Fruit fly (Drosophila melanogaster): ENCODE results near the gene AdipoR.

AdipoR gene

DNA sequence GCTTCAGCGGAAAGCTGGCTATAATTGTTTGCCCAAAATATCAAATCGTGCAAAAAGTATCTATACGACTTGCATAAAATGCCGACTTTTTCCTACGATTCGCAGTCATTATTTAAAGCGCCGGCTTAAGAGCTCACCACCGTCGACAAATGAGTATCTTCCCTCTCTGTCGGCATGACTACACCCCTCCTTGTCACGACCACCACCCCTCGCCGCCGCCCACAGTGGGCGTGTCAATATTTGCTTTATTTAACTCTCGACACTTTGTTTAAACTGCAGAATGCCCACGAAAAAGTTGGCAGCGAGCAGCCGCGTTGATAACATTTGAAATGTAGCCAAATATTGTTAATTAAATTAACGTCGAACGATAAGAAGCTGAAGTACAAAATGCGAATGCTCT, 29.4 kb downstream of the AdipoR start:
- TF ChIP-seq Eip74EF (GFP tag; optimal IDR thresholded peaks at IDR 0.05) (no peak), CG42726 (GFP tag; IDR thresholded peaks at IDR 0.05; ENCODE audit: partially characterized antibody) (no peak), ac (GFP tag; optimal IDR thresholded peaks at IDR 0.05) (no peak), dysf (GFP tag; IDR thresholded peaks at IDR 0.05) (no peak), CG7963 (GFP tag; IDR thresholded peaks at IDR 0.05; ENCODE audit: partially characterized antibody) (no peak), chif (GFP tag; optimal IDR thresholded peaks at IDR 0.05) (no peak), schlank (tag; optimal IDR thresholded peaks at IDR 0.05) (peak; percentile 57), mld (GFP tag; IDR thresholded peaks at IDR 0.05; ENCODE audit: partially characterized antibody) (no peak), fd96Cb (tag; optimal IDR thresholded peaks at IDR 0.05) (no peak), CG2889 (GFP tag; IDR thresholded peaks at IDR 0.05) (no peak), CG33213 (GFP tag; optimal IDR thresholded peaks at IDR 0.05) (no peak), Gug (GFP tag; IDR thresholded peaks at IDR 0.05) (no peak), CG34224 (GFP tag; IDR thresholded peaks at IDR 0.05; ENCODE audit: partially characterized antibody) (no peak), CG7745 (tag; optimal IDR thresholded peaks at IDR 0.05) (no peak), lab (GFP tag; optimal IDR thresholded peaks at IDR 0.05) (peak; percentile 80), GATAe (GFP tag; conservative IDR thresholded peaks at IDR 0.05) (no peak), shn (GFP tag; optimal IDR thresholded peaks at IDR 0.05) (no peak), Nf-YC (tag; optimal IDR thresholded peaks at IDR 0.05) (no peak), HLH3B (GFP tag; IDR thresholded peaks at IDR 0.05) (no peak), MBD-R2 (GFP tag; IDR thresholded peaks at IDR 0.05) (no peak), BEAF-32 (GFP tag; optimal IDR thresholded peaks at IDR 0.05) (no peak), stc (GFP tag; IDR thresholded peaks at IDR 0.05) (no peak), pho (GFP tag; optimal IDR thresholded peaks at IDR 0.05) (no peak), CG6765 (GFP tag; optimal IDR thresholded peaks at IDR 0.05) (peak; percentile 46), CG7556 (GFP tag; optimal IDR thresholded peaks at IDR 0.05) (no peak), CG7987 (GFP tag; optimal IDR thresholded peaks at IDR 0.05) (no peak), Side (GFP tag; optimal IDR thresholded peaks at IDR 0.05) (no peak), CG3726 (GFP tag; IDR thresholded peaks at IDR 0.05) (no peak), NC2β (GFP tag; optimal IDR thresholded peaks at IDR 0.05) (no peak), nerfin-1 (tag; optimal IDR thresholded peaks at IDR 0.05) (no peak), CG10147 (GFP tag; optimal IDR thresholded peaks at IDR 0.05) (no peak), Scr (GFP tag; IDR thresholded peaks at IDR 0.05; ENCODE audit: partially characterized antibody) (no peak), CG15269 (tag; optimal IDR thresholded peaks at IDR 0.05) (no peak), Ada2b (GFP tag; IDR thresholded peaks at IDR 0.05) (no peak), CG2129 (GFP tag; IDR thresholded peaks at IDR 0.05; ENCODE audit: partially characterized antibody) (no peak), CG12071 (GFP tag; optimal IDR thresholded peaks at IDR 0.05) (peak; percentile 17), CG15479 (GFP tag; optimal IDR thresholded peaks at IDR 0.05) (no peak), cato (GFP tag; optimal IDR thresholded peaks at IDR 0.05; ENCODE audit: borderline replicate concordance) (no peak), CG14050 (GFP tag; IDR thresholded peaks at IDR 0.05) (no peak), CG8281 (tag; optimal IDR thresholded peaks at IDR 0.05) (no peak), CG10565 (GFP tag; optimal IDR thresholded peaks at IDR 0.05) (no peak), oc (tag; optimal IDR thresholded peaks at IDR 0.05) (no peak), lov (optimal IDR thresholded peaks at IDR 0.05) (no peak), lov (GFP tag; IDR thresholded peaks at IDR 0.05) (no peak), HLHmδ (GFP tag; optimal IDR thresholded peaks at IDR 0.05) (no peak), Spps (tag; optimal IDR thresholded peaks at IDR 0.05) (no peak), CG31441 (GFP tag; IDR thresholded peaks at IDR 0.05) (no peak), CG43689 (GFP tag; IDR thresholded peaks at IDR 0.05) (no peak), CG8089 (GFP tag; optimal IDR thresholded peaks at IDR 0.05) (no peak), odd (GFP tag; optimal IDR thresholded peaks at IDR 0.05) (no peak), CG2199 (GFP tag; IDR thresholded peaks at IDR 0.05) (no peak)
